Fruit fly (Drosophila melanogaster) whole organism, larva: ENCODE results near the gene ppk17.

Experiments used
- noc ChIP-seq: fragments of 200-800 bp; sonication (Bioruptor generic); optimal IDR thresholded peaks from 3 replicates; lab custom pipeline; 2019; ENCODE audit warnings: missing biosample characterization, mild to moderate bottlenecking, missing genetic modification characterization, moderate library complexity

ppk17 gene

dm6 chr2L:16761891-16762290 lies 1.5 kb upstream of the ppk17 start:
- no peak for TF ChIP-seq noc (tag; lab: Kevin White, UChicago)

dm6 chr2L:16754074-16754473 lies 6.3 kb downstream of the ppk17 start, which contains the start of gene yellow-b:
Gene yellow-b (plus strand): TSS chr2L:16754336.
- TF ChIP-seq noc (tag; lab: Kevin White, UChicago) = no peak

dm6 chr2L:16752340-16752739 lies 8.0 kb downstream of the ppk17 start:
- TF ChIP-seq noc (tag; lab: Kevin White, UChicago) = no peak

- TF ChIP-seq noc (tag; lab: Kevin White, UChicago) = no peak
Observed at dm6 chr2L:16747145-16747544, 13.2 kb downstream of the ppk17 start.

DNA sequence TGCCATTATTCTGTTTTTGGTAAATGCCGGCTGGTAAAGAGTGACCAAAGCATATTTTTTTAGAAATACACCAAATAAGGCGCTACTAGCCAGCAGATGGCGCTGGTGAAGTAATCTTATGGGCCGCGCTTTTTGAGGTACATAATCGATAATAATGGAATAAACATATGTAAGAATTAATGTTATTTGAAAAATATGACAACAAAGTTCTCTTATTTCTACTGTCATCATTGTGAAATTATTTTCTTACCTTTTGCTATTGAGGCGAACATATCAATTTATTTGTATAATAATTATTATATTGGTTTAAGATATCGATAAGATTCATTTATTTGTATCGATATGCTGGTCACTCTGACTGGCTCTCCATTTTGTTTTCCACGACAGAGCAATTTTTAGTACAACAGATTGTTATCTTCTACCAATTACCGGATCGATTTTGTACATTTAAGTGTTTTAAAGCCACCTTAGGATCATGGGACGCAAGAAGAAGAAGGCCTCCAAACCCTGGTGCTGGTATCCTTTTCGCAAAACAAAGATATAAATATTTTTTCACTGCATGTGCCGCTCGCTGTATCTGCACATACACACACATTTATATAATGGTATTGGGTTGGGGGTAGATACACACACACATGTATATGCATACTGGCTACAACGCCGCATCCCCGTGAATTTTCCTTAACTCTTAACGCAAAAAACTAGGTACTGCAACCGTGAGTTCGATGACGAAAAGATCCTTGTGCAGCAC lies 17.1 kb downstream of the ppk17 start, which contains the start of the genes LSm7 and BuGZ:
LSm7 (minus strand) TSS at position 46 of the 751 bp plus-strand sequence.
BuGZ (plus strand) TSS at position 351 of the 751 bp plus-strand sequence.
- no peak for TF ChIP-seq noc (tag; lab: Kevin White, UChicago)

DNA sequence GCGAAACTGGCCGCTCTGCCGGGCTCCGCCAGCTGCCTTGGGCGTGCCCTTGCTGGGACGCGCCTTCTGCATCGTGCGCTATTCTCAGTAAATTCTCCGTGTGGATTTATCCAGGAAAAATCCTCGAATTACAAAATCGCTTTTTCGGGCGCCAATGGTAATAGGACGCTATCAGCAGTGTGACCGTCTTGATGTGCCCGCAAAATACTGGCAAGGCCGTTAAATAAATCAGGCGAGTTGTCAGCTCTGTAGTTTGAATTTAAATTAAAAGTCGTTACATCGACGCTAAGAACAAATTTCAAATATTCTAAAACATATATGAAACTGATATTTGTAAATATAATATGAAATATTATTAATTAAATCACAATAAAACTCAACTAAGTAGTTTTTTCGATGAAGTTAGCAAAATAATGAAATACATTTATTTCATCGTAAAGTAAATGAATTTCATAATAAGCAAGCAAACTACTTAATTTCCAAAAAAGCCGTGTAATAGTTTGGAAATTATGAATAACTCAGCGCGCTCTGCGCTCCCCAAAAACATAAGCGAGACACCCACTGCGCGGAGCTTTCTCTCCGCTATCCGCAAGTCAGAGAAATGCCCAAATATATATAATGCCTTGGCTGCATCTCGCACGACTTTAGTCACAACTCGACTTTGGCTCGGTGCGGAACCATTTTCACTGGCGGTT lies 22.0 kb downstream of the ppk17 start, which contains the start of the genes glu and ChLD3:
glu (minus strand) TSS at position 183 of the 695 bp plus-strand sequence.
ChLD3 (plus strand) TSS at position 645 of the 695 bp plus-strand sequence.
- TF ChIP-seq noc (tag; lab: Kevin White, UChicago) = no peak

- TF ChIP-seq noc (tag; lab: Kevin White, UChicago) = no peak
Observed at dm6 chr2L:16732338-16732892, 27.9 kb downstream of the ppk17 start, which contains the start of gene Nubp1. Gene Nubp1 (plus strand): TSS chr2L:16732550.

DNA sequence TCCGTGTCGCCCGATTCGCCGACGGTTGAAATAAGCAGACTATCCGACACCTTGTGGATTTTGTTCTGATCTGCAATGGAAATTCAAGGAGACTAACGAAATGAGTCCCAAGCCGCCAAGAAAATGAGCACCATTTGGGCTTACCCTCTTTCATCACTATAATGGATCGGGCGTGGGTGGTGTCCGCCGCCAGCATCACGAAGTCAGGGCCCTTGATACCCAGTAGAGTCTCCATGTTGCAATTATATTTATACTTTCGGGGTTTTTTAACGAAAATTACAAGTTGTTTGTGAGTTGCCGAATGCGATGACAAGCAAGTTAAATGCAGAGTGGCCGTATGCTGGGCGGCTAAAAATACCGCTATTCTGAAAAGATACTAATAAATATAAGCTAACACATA lies 28.6 kb downstream of the ppk17 start, which contains the start of gene Prosbeta4:
Prosbeta4 (minus strand) TSS at position 335 of the 400 bp plus-strand sequence.
- no peak for TF ChIP-seq noc (tag; lab: Kevin White, UChicago)

- no peak for TF ChIP-seq noc (tag; lab: Kevin White, UChicago)
Observed at dm6 chr2L:16730939-16731338, 29.4 kb downstream of the ppk17 start, which contains the start of gene CG17996. Gene CG17996 (minus strand): TSS chr2L:16731039.

DNA sequence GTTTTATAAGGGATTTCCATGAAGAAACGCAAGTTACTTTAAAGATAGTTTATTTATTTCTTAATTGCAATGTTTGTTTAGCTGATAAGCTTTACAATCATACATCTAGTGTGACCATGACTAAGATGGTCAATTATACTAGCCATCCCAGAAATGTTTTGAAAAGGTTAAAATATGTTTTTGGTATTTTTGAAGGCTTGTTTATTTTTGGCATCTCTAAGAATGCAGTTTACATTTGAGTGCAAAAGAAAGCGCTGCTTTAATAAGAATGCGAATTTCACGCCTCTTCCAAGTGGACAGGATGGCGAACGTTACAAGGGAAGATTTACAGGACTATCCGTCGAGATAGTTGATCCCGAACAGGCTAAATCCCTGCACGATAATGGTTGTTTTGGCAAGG lies 30.8 kb downstream of the ppk17 start, which contains the start of gene Tsen2:
Tsen2 (plus strand) TSS at position 222 of the 400 bp plus-strand sequence.
- no peak for TF ChIP-seq noc (tag; lab: Kevin White, UChicago)

DNA sequence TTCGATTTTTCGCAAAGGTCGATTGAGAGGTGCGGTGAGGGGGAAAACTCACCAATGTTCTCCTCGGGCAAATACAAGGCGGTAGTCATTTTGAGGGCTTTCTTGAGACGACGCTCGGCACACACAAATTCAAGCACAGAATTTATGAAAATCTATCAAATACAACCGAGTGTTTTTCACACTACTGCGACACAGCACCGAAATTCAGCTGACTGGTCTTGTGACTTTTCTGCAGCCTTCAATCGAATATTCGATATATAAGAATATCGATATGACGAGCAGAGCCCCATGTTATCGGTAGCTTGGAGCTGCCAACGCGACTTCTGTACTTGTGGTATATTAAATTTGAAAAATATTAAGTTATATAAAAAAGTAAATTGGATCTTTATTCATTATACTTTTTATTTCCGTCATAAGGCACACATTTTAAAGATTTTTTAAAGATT lies 32.8 kb downstream of the ppk17 start, which contains the start of gene VhaSFD:
VhaSFD (minus strand) TSS at position 249 of the 446 bp plus-strand sequence.
- peak; percentile 53 for TF ChIP-seq noc (tag; lab: Kevin White, UChicago)

DNA sequence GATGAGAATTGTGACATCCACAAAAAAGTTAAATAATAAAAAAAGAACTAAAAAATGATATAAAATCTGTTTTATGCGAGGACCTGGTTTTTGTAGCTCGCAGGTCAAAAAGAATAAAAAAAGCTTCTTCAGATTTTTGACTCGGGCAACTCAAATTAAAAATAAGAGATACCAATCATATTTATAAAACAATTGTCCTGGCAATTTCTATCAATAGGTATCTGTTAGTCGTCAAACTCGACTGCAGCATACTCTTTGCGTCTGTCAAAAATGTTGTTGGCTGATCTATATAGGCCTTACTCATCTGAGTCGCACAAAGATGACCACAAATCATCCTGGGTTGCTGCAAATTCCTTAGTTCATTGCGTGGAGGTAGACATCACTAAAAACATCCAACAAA lies 37.8 kb downstream of the ppk17 start:
- TF ChIP-seq noc (tag; lab: Kevin White, UChicago) = no peak

- TF ChIP-seq noc (tag; lab: Kevin White, UChicago) = peak; percentile 80
Observed at dm6 chr2L:16720707-16721700, 39.4 kb downstream of the ppk17 start.
